Worm (Caenorhabditis elegans) whole organism, L4 larva: Measurements from ENCODE around the gene srg-33.

Source experiments
- D1046.2 ChIP-seq: fragments of 200-800 bp; sonication (Bioruptor generic); IDR thresholded peaks from 2 replicates; pipeline ENCODE4 v1.3.6; 2022; ENCODE audit warnings: missing genetic modification characterization, missing compliant biosample characterization
- F37D6.2 ChIP-seq: sonication (generic microtip); optimal IDR thresholded peaks from 2 replicates; lab custom pipeline; 2016; ENCODE audit warnings: mild to moderate bottlenecking, missing genetic modification characterization, missing compliant biosample characterization
- F49E8.2 ChIP-seq: sonication (generic microtip); optimal IDR thresholded peaks from 2 replicates; lab custom pipeline; 2016; ENCODE audit warnings: missing compliant biosample characterization, mild to moderate bottlenecking, missing genetic modification characterization, borderline replicate concordance
- R02D3.7 ChIP-seq: fragments of 150-350 bp; sonication (generic microtip); optimal IDR thresholded peaks from 3 replicates; lab custom pipeline; 2014; ENCODE audit warnings: missing biosample characterization, missing genetic modification characterization
- T26A8.4 ChIP-seq: fragments of 200-800 bp; sonication (Bioruptor generic); IDR thresholded peaks from 2 replicates; pipeline ENCODE4 v1.3.6; 2022; ENCODE audit warnings: missing genetic modification characterization, missing compliant biosample characterization
- Y5F2A.4 ChIP-seq: fragments of 200-800 bp; sonication (Bioruptor generic); optimal IDR thresholded peaks from 2 replicates; lab custom pipeline; 2018; ENCODE audit warnings: mild to moderate bottlenecking, missing genetic modification characterization, missing compliant biosample characterization
- ZK546.5 ChIP-seq, 2 experiments: sonication (generic microtip); optimal IDR thresholded peaks; 2 replicates each; lab custom pipeline; 2017; ENCODE audit warnings: missing biosample characterization in 2 of 2, missing genetic modification characterization in 2 of 2
- aly-2 ChIP-seq: sonication (generic microtip); optimal IDR thresholded peaks from 2 replicates; lab custom pipeline; 2018; ENCODE audit warnings: missing biosample characterization, missing genetic modification characterization
- ama-1 ChIP-seq: fragments of 150-350 bp; optimal IDR thresholded peaks from 2 replicates; lab custom pipeline; 2014; ENCODE audit warnings: inconsistent platforms, mixed read lengths
- ceh-82 ChIP-seq: sonication (generic microtip); optimal IDR thresholded peaks from 2 replicates; lab custom pipeline; 2017; ENCODE audit warnings: missing biosample characterization, missing genetic modification characterization
- ces-1 ChIP-seq: fragments of 150-350 bp; sonication (generic microtip); optimal IDR thresholded peaks from 4 replicates; lab custom pipeline; 2014; ENCODE audit warnings: missing biosample characterization, missing genetic modification reagents, missing genetic modification characterization
- cey-2 ChIP-seq: sonication (generic microtip); optimal IDR thresholded peaks from 3 replicates; lab custom pipeline; 2017; ENCODE audit warnings: missing genetic modification characterization, mild to moderate bottlenecking, missing compliant biosample characterization, antibody characterized with exemption, borderline replicate concordance; ENCODE audit not compliant: insufficient read depth
- ctbp-1 ChIP-seq: fragments of 200-800 bp; sonication (Bioruptor generic); IDR thresholded peaks from 2 replicates; pipeline ENCODE4 v1.3.6; 2022; ENCODE audit warnings: missing genetic modification reagents, missing genetic modification characterization, missing compliant biosample characterization
- dmd-6 ChIP-seq: fragments of 200-800 bp; sonication (Bioruptor generic); IDR thresholded peaks from 2 replicates; pipeline ENCODE4 v1.3.6; 2022; ENCODE audit warnings: missing genetic modification reagents, missing genetic modification characterization, missing compliant biosample characterization
- dmd-9 ChIP-seq: fragments of 200-800 bp; sonication (Bioruptor generic); IDR thresholded peaks from 2 replicates; pipeline ENCODE4 v1.3.6; 2022; ENCODE audit warnings: missing genetic modification reagents, missing genetic modification characterization, missing compliant biosample characterization
- dve-1 ChIP-seq: sonication (generic microtip); optimal IDR thresholded peaks from 2 replicates; lab custom pipeline; 2017; ENCODE audit warnings: antibody characterized with exemption, mild to moderate bottlenecking, missing genetic modification characterization, missing compliant biosample characterization; ENCODE audit not compliant: insufficient read depth
- egl-27 ChIP-seq: sonication (generic microtip); optimal IDR thresholded peaks from 3 replicates; lab custom pipeline; 2017; ENCODE audit warnings: missing biosample characterization, missing genetic modification reagents, missing genetic modification characterization
- fos-1 ChIP-seq: fragments of 150-350 bp; optimal IDR thresholded peaks from 2 replicates; lab custom pipeline; 2014; ENCODE audit warnings: missing biosample characterization, missing genetic modification characterization
- gei-8 ChIP-seq: fragments of 200-800 bp; sonication (Bioruptor generic); optimal IDR thresholded peaks from 2 replicates; lab custom pipeline; 2018; ENCODE audit warnings: mild to moderate bottlenecking, missing genetic modification characterization, missing compliant biosample characterization
- hif-1 ChIP-seq, 2 experiments: sonication (generic microtip); optimal IDR thresholded peaks; 2 replicates each; lab custom pipeline; 2016 to 2017; ENCODE audit warnings: missing compliant biosample characterization in 2 of 2, missing genetic modification characterization in 2 of 2, missing genetic modification reagents in 2 of 2, missing genotype in 2 of 2, mild to moderate bottlenecking in 1 of 2
- hlh-30 ChIP-seq: sonication (generic microtip); optimal IDR thresholded peaks from 2 replicates; lab custom pipeline; 2017; ENCODE audit warnings: antibody characterized with exemption, mild to moderate bottlenecking, missing genetic modification characterization, missing compliant biosample characterization; ENCODE audit not compliant: insufficient read depth
- jun-1 ChIP-seq: fragments of 150-350 bp; optimal IDR thresholded peaks from 2 replicates; lab custom pipeline; 2014; ENCODE audit warnings: missing biosample characterization, missing genetic modification reagents, missing genetic modification characterization
- lim-7 ChIP-seq: fragments of 200-800 bp; sonication (Bioruptor generic); IDR thresholded peaks from 2 replicates; pipeline ENCODE4 v1.3.6; 2022; ENCODE audit warnings: missing genetic modification characterization, missing compliant biosample characterization
- lin-13 ChIP-seq: fragments of 150-350 bp; optimal IDR thresholded peaks from 2 replicates; lab custom pipeline; 2014; ENCODE audit warnings: missing biosample characterization, missing genetic modification reagents, missing genetic modification characterization
- lin-38 ChIP-seq: fragments of 200-800 bp; sonication (Bioruptor generic); IDR thresholded peaks from 2 replicates; pipeline ENCODE4 v1.3.6; 2022; ENCODE audit warnings: missing genetic modification reagents, missing genetic modification characterization, missing compliant biosample characterization
- lsy-2 ChIP-seq, 2 experiments: fragments of 150-350 bp in 1 of 2; sonication (generic microtip) in 1 of 2; optimal IDR thresholded peaks; 2 replicates each; lab custom pipeline; 2014 to 2017; ENCODE audit warnings: missing biosample characterization in 2 of 2, missing genetic modification characterization in 2 of 2
- madf-5 ChIP-seq, 2 experiments: fragments of 200-800 bp; sonication (Bioruptor generic); IDR thresholded peaks; 2 replicates each; pipeline ENCODE4 v1.3.6; 2022; ENCODE audit warnings: missing compliant biosample characterization in 2 of 2, missing genetic modification characterization in 2 of 2
- mdt-29 ChIP-seq: fragments of 200-800 bp; sonication (Bioruptor generic); IDR thresholded peaks from 2 replicates; pipeline ENCODE4 v1.3.6; 2022; ENCODE audit warnings: missing genetic modification reagents, missing genetic modification characterization, missing compliant biosample characterization
- mes-2 ChIP-seq: sonication (generic microtip); optimal IDR thresholded peaks from 2 replicates; lab custom pipeline; 2016; ENCODE audit warnings: missing genotype, mild to moderate bottlenecking, missing genetic modification characterization, missing compliant biosample characterization; ENCODE audit not compliant: poor library complexity, severe bottlenecking
- mxl-3 ChIP-seq: fragments of 200-800 bp; sonication (Bioruptor generic); optimal IDR thresholded peaks from 2 replicates; lab custom pipeline; 2018; ENCODE audit warnings: mild to moderate bottlenecking, missing genetic modification characterization, missing compliant biosample characterization
- nhr-10 ChIP-seq: fragments of 150-350 bp; optimal IDR thresholded peaks from 2 replicates; lab custom pipeline; 2014; ENCODE audit warnings: missing biosample characterization, missing genetic modification characterization
- nhr-111 ChIP-seq: fragments of 200-800 bp; sonication (Bioruptor generic); optimal IDR thresholded peaks from 2 replicates; lab custom pipeline; 2018; ENCODE audit warnings: mild to moderate bottlenecking, missing genetic modification characterization, missing compliant biosample characterization
- nhr-28 ChIP-seq: fragments of 150-350 bp; optimal IDR thresholded peaks from 2 replicates; lab custom pipeline; 2014; ENCODE audit warnings: missing biosample characterization, missing genetic modification characterization
- nhr-6 ChIP-seq: fragments of 150-350 bp; optimal IDR thresholded peaks from 2 replicates; lab custom pipeline; 2014; ENCODE audit warnings: missing biosample characterization, missing genetic modification characterization
- nhr-76 ChIP-seq: fragments of 150-350 bp; optimal IDR thresholded peaks from 2 replicates; lab custom pipeline; 2014; ENCODE audit warnings: missing biosample characterization, missing genetic modification characterization
- php-3 ChIP-seq: fragments of 200-800 bp; sonication (Bioruptor generic); IDR thresholded peaks from 2 replicates; pipeline ENCODE4 v1.3.6; 2022; ENCODE audit warnings: missing genetic modification reagents, missing genetic modification characterization, missing compliant biosample characterization
- rbr-2 ChIP-seq: sonication (generic microtip); optimal IDR thresholded peaks from 2 replicates; lab custom pipeline; 2016; ENCODE audit warnings: missing genotype, missing genetic modification characterization, missing compliant biosample characterization
- snpc-4 ChIP-seq: fragments of 150-350 bp; optimal IDR thresholded peaks from 2 replicates; lab custom pipeline; 2014; ENCODE audit warnings: missing biosample characterization, missing genetic modification characterization
- spr-1 ChIP-seq: sonication (generic microtip); optimal IDR thresholded peaks from 2 replicates; lab custom pipeline; 2016; ENCODE audit warnings: mild to moderate bottlenecking, missing genetic modification characterization, missing compliant biosample characterization
- tra-1 ChIP-seq: fragments of 200-800 bp; sonication (Bioruptor generic); IDR thresholded peaks from 2 replicates; pipeline ENCODE4 v1.3.6; 2022; ENCODE audit warnings: missing genetic modification reagents, missing genetic modification characterization, missing compliant biosample characterization
- unc-130 ChIP-seq: sonication (generic microtip); optimal IDR thresholded peaks from 2 replicates; lab custom pipeline; 2016; ENCODE audit warnings: missing genetic modification reagents, missing genetic modification characterization, missing compliant biosample characterization
- vab-7 ChIP-seq: fragments of 200-800 bp; sonication (Bioruptor generic); IDR thresholded peaks from 2 replicates; pipeline ENCODE4 v1.3.6; 2022; ENCODE audit warnings: missing genetic modification reagents, missing genetic modification characterization, missing compliant biosample characterization
- zip-11 ChIP-seq: fragments of 200-800 bp; sonication (Bioruptor generic); IDR thresholded peaks from 2 replicates; pipeline ENCODE4 v1.3.6; 2022; ENCODE audit warnings: missing genetic modification characterization, missing compliant biosample characterization
- zip-2 ChIP-seq: fragments of 150-350 bp; optimal IDR thresholded peaks from 2 replicates; lab custom pipeline; 2014; ENCODE audit warnings: missing biosample characterization, missing genetic modification characterization

Gene srg-33

ce11 chrV:8243201-8243600, 48.7 kb upstream of the srg-33 start (continued):
- no peak for TF ChIP-seq cey-2 (tag; lab: Kevin White, UChicago)
- no peak for TF ChIP-seq zip-11
- TF ChIP-seq, all 104 proteins: peak for 5

- TF ChIP-seq ceh-82: no peak
- TF ChIP-seq hif-1 (tag; optimal IDR thresholded peaks at IDR 0.05; lab: Kevin White, UChicago): no peak
- no peak for TF ChIP-seq F49E8.2 (tag; lab: Kevin White, UChicago)
- TF ChIP-seq jun-1 (tag; lab: Kevin White, UChicago): no peak
- TF ChIP-seq hlh-30 (tag; lab: Kevin White, UChicago): no peak
- TF ChIP-seq madf-5 (GFP tag; IDR thresholded peaks at IDR 0.05; lab: Robert Waterston, UW): no peak
- no peak for TF ChIP-seq ctbp-1 (GFP tag; lab: Robert Waterston, UW)
- TF ChIP-seq egl-27 (tag; lab: Kevin White, UChicago): no peak
- TF ChIP-seq ama-1 (lab: Kevin White, UChicago): no peak
- no peak for TF ChIP-seq ZK546.5 (tag; optimal IDR thresholded peaks at IDR 0.05; lab: Kevin White, UChicago)
- no peak for TF ChIP-seq tra-1 (GFP tag; lab: Robert Waterston, UW)
- no peak for TF ChIP-seq dve-1
- no peak for TF ChIP-seq dmd-9 (GFP tag; lab: Robert Waterston, UW)
- TF ChIP-seq R02D3.7 (tag; lab: Kevin White, UChicago): no peak
- no peak for TF ChIP-seq mdt-29
Observed at ce11 chrV:8245457-8245856, 46.4 kb upstream of the srg-33 start, which contains the start of gene C16D9.5. TSS of gene C16D9.5 (minus strand) at chrV:8245557.

- TF ChIP-seq dmd-6 (GFP tag; lab: Robert Waterston, UW): peak; percentile 41
- TF ChIP-seq T26A8.4 (GFP tag; lab: Robert Waterston, UW): peak; percentile 92
- peak; percentile 97 for TF ChIP-seq ama-1 (lab: Kevin White, UChicago)
- TF ChIP-seq ces-1 (GFP tag; lab: Kevin White, UChicago): no peak
- 0 out of 2 replicates have a peak, but pooled peaks have one; percentile 43 for TF ChIP-seq lim-7 (GFP tag; lab: Robert Waterston, UW)
- TF ChIP-seq aly-2 (tag; lab: Kevin White, UChicago): no peak
- TF ChIP-seq snpc-4 (tag; lab: Kevin White, UChicago): peak; percentile 91
- no peak for TF ChIP-seq fos-1
- TF ChIP-seq php-3 (GFP tag; lab: Robert Waterston, UW): peak; percentile 61
- TF ChIP-seq dmd-9 (GFP tag; lab: Robert Waterston, UW): no peak
- peak; percentile 72 for TF ChIP-seq lin-13 (GFP tag; lab: Kevin White, UChicago)
- TF ChIP-seq F49E8.2 (tag; lab: Kevin White, UChicago): peak; percentile 92
- TF ChIP-seq madf-5 (GFP tag; IDR thresholded peaks at IDR 0.05; lab: Robert Waterston, UW): no peak
- no peak for TF ChIP-seq D1046.2
- TF ChIP-seq nhr-76 (tag; lab: Kevin White, UChicago): no peak
- peak; percentile 37 for TF ChIP-seq gei-8
- 0 out of 2 replicates have a peak, but pooled peaks have one; percentile 22 for TF ChIP-seq vab-7 (GFP tag; lab: Robert Waterston, UW)
- TF ChIP-seq nhr-28: no peak
- TF ChIP-seq nhr-10 (tag; lab: Kevin White, UChicago): no peak
- no peak for TF ChIP-seq Y5F2A.4 (GFP tag; lab: Kevin White, UChicago)
- TF ChIP-seq cey-2 (tag; lab: Kevin White, UChicago): no peak
- peak; percentile 29 for TF ChIP-seq unc-130 (GFP tag; lab: Kevin White, UChicago)
- no peak for TF ChIP-seq tra-1 (GFP tag; lab: Robert Waterston, UW)
- TF ChIP-seq spr-1 (tag; lab: Kevin White, UChicago): no peak
- TF ChIP-seq lsy-2 (tag; optimal IDR thresholded peaks at IDR 0.05; lab: Kevin White, UChicago): peak in 1 of 2 experiments; percentile 65
- TF ChIP-seq zip-11: no peak
- no peak for TF ChIP-seq ZK546.5 (tag; optimal IDR thresholded peaks at IDR 0.05; lab: Kevin White, UChicago)
- peak; percentile 57 for TF ChIP-seq lin-38 (GFP tag; lab: Robert Waterston, UW)
- peak; percentile 56 for TF ChIP-seq rbr-2 (tag; lab: Kevin White, UChicago)
- TF ChIP-seq nhr-111 (GFP tag; lab: Kevin White, UChicago): peak; percentile 54
- TF ChIP-seq mxl-3: peak; percentile 5
- TF ChIP-seq mes-2 (tag; lab: Kevin White, UChicago): peak; percentile 87
- no peak for TF ChIP-seq F37D6.2
- peak; percentile 54 for TF ChIP-seq nhr-6 (tag; lab: Kevin White, UChicago)
- peak; percentile 25 for TF ChIP-seq zip-2
- TF ChIP-seq egl-27 (tag; lab: Kevin White, UChicago): no peak
- peak; percentile 31 for TF ChIP-seq jun-1 (tag; lab: Kevin White, UChicago)
Observed at ce11 chrV:8247311-8248105, 44.4 kb upstream of the srg-33 start.
